Worm (Caenorhabditis elegans) whole organism, mixed stage, embryonic: ENCODE data around the gene cnc-5.

Experiments
- M03D4.4 ChIP-seq: sonication (generic microtip); optimal IDR thresholded peaks from 2 replicates; lab custom pipeline; 2017; ENCODE audit warnings: mild to moderate bottlenecking, missing genetic modification characterization, missing compliant biosample characterization
- bed-3 ChIP-seq: fragments of 200-800 bp; sonication (Bioruptor generic); optimal IDR thresholded peaks from 3 replicates; lab custom pipeline; 2018; ENCODE audit warnings: mild to moderate bottlenecking, missing genetic modification characterization, moderate library complexity, missing compliant biosample characterization
- blmp-1 ChIP-seq: fragments of 150-350 bp; optimal IDR thresholded peaks from 2 replicates; lab custom pipeline; 2014; ENCODE audit warnings: missing biosample characterization, missing genetic modification characterization
- ceh-39 ChIP-seq: fragments of 150-350 bp; optimal IDR thresholded peaks from 2 replicates; lab custom pipeline; 2014; ENCODE audit warnings: missing biosample characterization, missing genetic modification characterization
- ceh-43 ChIP-seq: fragments of 200-800 bp; sonication (Bioruptor generic); optimal IDR thresholded peaks from 2 replicates; lab custom pipeline; 2018; ENCODE audit warnings: mild to moderate bottlenecking, missing genetic modification characterization, moderate library complexity, missing compliant biosample characterization
- ceh-83 ChIP-seq: fragments of 200-800 bp; sonication (Bioruptor generic); optimal IDR thresholded peaks from 2 replicates; lab custom pipeline; 2018; ENCODE audit warnings: mild to moderate bottlenecking, missing genetic modification characterization, missing compliant biosample characterization
- ces-1 ChIP-seq: fragments of 150-350 bp; optimal IDR thresholded peaks from 2 replicates; lab custom pipeline; 2014; ENCODE audit warnings: missing biosample characterization, missing genetic modification reagents, missing genetic modification characterization
- cnd-1 ChIP-seq: fragments of 200-800 bp; sonication (Bioruptor generic); optimal IDR thresholded peaks from 2 replicates; lab custom pipeline; 2018; ENCODE audit warnings: mild to moderate bottlenecking, missing genetic modification characterization, missing compliant biosample characterization
- drap-1 ChIP-seq: fragments of 200-800 bp; sonication (Bioruptor generic); optimal IDR thresholded peaks from 3 replicates; lab custom pipeline; 2018; ENCODE audit warnings: mild to moderate bottlenecking, missing genetic modification characterization, missing compliant biosample characterization
- elt-1 ChIP-seq: sonication (generic microtip); optimal IDR thresholded peaks from 2 replicates; lab custom pipeline; 2017; ENCODE audit warnings: missing genetic modification characterization, mild to moderate bottlenecking, missing compliant biosample characterization, antibody characterized with exemption, moderate library complexity, borderline replicate concordance; ENCODE audit not compliant: insufficient read depth
- elt-3 ChIP-seq: fragments of 150-350 bp; optimal IDR thresholded peaks from 2 replicates; lab custom pipeline; 2014; ENCODE audit warnings: missing biosample characterization, missing genetic modification characterization
- flh-1 ChIP-seq: fragments of 200-800 bp; sonication (Bioruptor generic); optimal IDR thresholded peaks from 2 replicates; lab custom pipeline; 2018; ENCODE audit warnings: mild to moderate bottlenecking, missing genetic modification characterization, moderate library complexity, missing compliant biosample characterization
- ham-2 ChIP-seq: fragments of 200-800 bp; sonication (Bioruptor generic); optimal IDR thresholded peaks from 2 replicates; lab custom pipeline; 2018; ENCODE audit warnings: mild to moderate bottlenecking, missing genetic modification characterization, missing compliant biosample characterization
- hlh-1 ChIP-seq: fragments of 150-350 bp; optimal IDR thresholded peaks from 2 replicates; lab custom pipeline; 2014; ENCODE audit warnings: missing biosample characterization, missing genetic modification reagents, missing genetic modification characterization
- lin-13 ChIP-seq: fragments of 150-350 bp; optimal IDR thresholded peaks from 2 replicates; lab custom pipeline; 2014; ENCODE audit warnings: missing biosample characterization, missing genetic modification characterization
- lin-32 ChIP-seq: fragments of 200-800 bp; sonication (Bioruptor generic); optimal IDR thresholded peaks from 2 replicates; lab custom pipeline; 2018; ENCODE audit warnings: mild to moderate bottlenecking, missing genetic modification characterization, missing compliant biosample characterization
- lsy-2 ChIP-seq: fragments of 150-350 bp; optimal IDR thresholded peaks from 2 replicates; lab custom pipeline; 2014; ENCODE audit warnings: missing biosample characterization, missing genetic modification characterization
- mab-5 ChIP-seq: fragments of 150-350 bp; optimal IDR thresholded peaks from 2 replicates; lab custom pipeline; 2014; ENCODE audit warnings: missing biosample characterization, missing genetic modification characterization
- mep-1 ChIP-seq: fragments of 150-350 bp; optimal IDR thresholded peaks from 2 replicates; lab custom pipeline; 2017; ENCODE audit warnings: missing biosample characterization, missing genetic modification reagents, missing genetic modification characterization, inconsistent platforms
- nhr-12 ChIP-seq: fragments of 150-350 bp; optimal IDR thresholded peaks from 2 replicates; lab custom pipeline; 2014; ENCODE audit warnings: missing biosample characterization, missing genetic modification characterization
- nhr-2 ChIP-seq: fragments of 150-350 bp; optimal IDR thresholded peaks from 2 replicates; lab custom pipeline; 2014; ENCODE audit warnings: missing biosample characterization, missing genetic modification characterization
- nhr-76 ChIP-seq: sonication (generic microtip); optimal IDR thresholded peaks from 2 replicates; lab custom pipeline; 2017; ENCODE audit warnings: missing biosample characterization, missing genetic modification characterization
- pha-4 ChIP-seq: fragments of 150-350 bp; optimal IDR thresholded peaks from 2 replicates; lab custom pipeline; 2018; ENCODE audit warnings: missing biosample characterization, missing genetic modification reagents, missing genetic modification characterization
- sem-2 ChIP-seq: fragments of 200-800 bp; sonication (Bioruptor generic); optimal IDR thresholded peaks from 2 replicates; lab custom pipeline; 2018; ENCODE audit warnings: mild to moderate bottlenecking, missing genetic modification characterization, missing compliant biosample characterization
- snpc-4 ChIP-seq: fragments of 150-350 bp; optimal IDR thresholded peaks from 2 replicates; lab custom pipeline; 2014; ENCODE audit warnings: missing biosample characterization, missing genetic modification characterization
- sptf-1 ChIP-seq: sonication (generic microtip); optimal IDR thresholded peaks from 2 replicates; lab custom pipeline; 2017; ENCODE audit warnings: mild to moderate bottlenecking, missing genetic modification characterization, moderate library complexity, missing compliant biosample characterization
- unc-120 ChIP-seq: sonication (generic microtip); optimal IDR thresholded peaks from 2 replicates; lab custom pipeline; 2017; ENCODE audit warnings: missing genetic modification characterization, missing compliant biosample characterization; ENCODE audit not compliant: poor library complexity, severe bottlenecking
- unc-39 ChIP-seq: fragments of 150-350 bp; optimal IDR thresholded peaks from 2 replicates; lab custom pipeline; 2014; ENCODE audit warnings: missing biosample characterization, missing genetic modification characterization
- zip-8 ChIP-seq: fragments of 150-350 bp; optimal IDR thresholded peaks from 2 replicates; lab custom pipeline; 2014; ENCODE audit warnings: missing biosample characterization, missing genetic modification characterization

The cnc-5 gene

DNA sequence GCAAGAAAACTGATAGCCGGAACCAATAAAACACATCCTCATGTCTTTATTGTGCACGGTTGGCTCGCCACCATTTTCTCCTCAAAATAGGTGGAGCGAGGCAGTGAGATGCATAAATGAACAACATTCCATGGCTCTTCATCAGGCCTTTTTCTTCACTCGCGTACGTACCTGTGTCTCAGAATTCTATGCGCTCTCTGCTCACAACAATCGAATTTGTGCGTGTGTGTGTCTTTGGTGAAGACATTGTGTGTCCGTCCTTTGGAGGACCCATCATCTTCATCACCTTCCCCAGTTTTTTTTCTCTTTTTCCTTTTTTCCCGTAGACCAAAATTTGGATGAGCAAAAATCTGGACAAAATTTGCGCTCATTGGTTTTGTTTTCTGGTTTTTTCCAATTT, 22.9 kb upstream of the cnc-5 start:
- TF ChIP-seq ces-1 (GFP tag; lab: Kevin White, UChicago) (peak; percentile 55), cnd-1 (tag; lab: Kevin White, UChicago) (no peak)
- TF ChIP-seq, all 35 proteins: peak for 1

ce11 chrV:1423338-1423737, 21.8 kb upstream of the cnc-5 start:
- TF ChIP-seq nhr-12 (tag; lab: Kevin White, UChicago), result no peak
- peak; percentile 9 for TF ChIP-seq ham-2 (GFP tag; lab: Kevin White, UChicago)
- TF ChIP-seq lin-32 (GFP tag; lab: Kevin White, UChicago), result no peak
- peak; percentile 44 for TF ChIP-seq sptf-1 (tag; lab: Kevin White, UChicago)

DNA sequence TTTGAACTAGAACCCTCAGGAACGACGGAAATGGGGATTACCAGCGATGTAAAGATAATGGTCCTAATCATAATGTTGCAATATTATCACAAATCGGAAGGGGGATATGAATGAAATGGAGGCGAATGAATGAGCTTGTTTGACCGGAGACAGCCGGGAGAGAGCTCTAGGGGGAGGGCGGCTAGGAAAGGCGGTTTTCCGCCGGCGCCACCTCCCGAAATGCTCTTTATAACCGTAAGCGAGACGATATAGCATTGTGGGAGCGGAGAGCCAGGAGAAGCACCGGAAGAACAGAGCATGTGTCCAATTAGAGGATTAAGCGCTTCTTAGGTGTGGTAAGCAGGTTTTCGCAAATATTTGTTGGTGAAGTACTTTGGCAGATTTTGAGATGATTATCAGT, 19.6 kb upstream of the cnc-5 start, which contains the start of gene R12A1.3:
R12A1.3 (minus strand) TSS at position 200 of the 400 bp plus-strand sequence.
- TF ChIP-seq blmp-1, result no peak
- no peak for TF ChIP-seq elt-1
- no peak for TF ChIP-seq lin-32 (GFP tag; lab: Kevin White, UChicago)
- TF ChIP-seq pha-4 (tag; lab: Kevin White, UChicago), result peak; percentile 9
- no peak for TF ChIP-seq drap-1 (GFP tag; lab: Kevin White, UChicago)
- TF ChIP-seq elt-3 (tag; lab: Kevin White, UChicago), result no peak
- TF ChIP-seq nhr-76, result no peak

- TF ChIP-seq pha-4 (tag; lab: Kevin White, UChicago) (no peak), sptf-1 (tag; lab: Kevin White, UChicago) (no peak), ceh-43 (GFP tag; lab: Kevin White, UChicago) (no peak), elt-3 (tag; lab: Kevin White, UChicago) (no peak), cnd-1 (tag; lab: Kevin White, UChicago) (no peak), lin-13 (tag; lab: Kevin White, UChicago) (no peak), lsy-2 (tag; lab: Kevin White, UChicago) (no peak), unc-39 (no peak), nhr-2 (no peak), ces-1 (GFP tag; lab: Kevin White, UChicago) (no peak), nhr-76 (no peak), mab-5 (tag; lab: Kevin White, UChicago) (no peak), bed-3 (GFP tag; lab: Kevin White, UChicago) (no peak), ham-2 (GFP tag; lab: Kevin White, UChicago) (no peak), ceh-39 (no peak), drap-1 (GFP tag; lab: Kevin White, UChicago) (no peak), lin-32 (GFP tag; lab: Kevin White, UChicago) (no peak), blmp-1 (no peak)
These were observed 13.4 kb upstream of the cnc-5 start, which contains the start of gene ges-1 for ce11 chrV:1431702-1432187. Gene ges-1, minus strand, starts transcription at chrV:1432137.

- TF ChIP-seq nhr-2 (no peak), M03D4.4 (tag; lab: Kevin White, UChicago) (no peak), lsy-2 (tag; lab: Kevin White, UChicago) (no peak), sem-2 (GFP tag; lab: Kevin White, UChicago) (no peak), flh-1 (no peak), nhr-76 (no peak), lin-13 (tag; lab: Kevin White, UChicago) (no peak), lin-32 (GFP tag; lab: Kevin White, UChicago) (no peak), ceh-83 (no peak), unc-120 (tag; lab: Kevin White, UChicago) (no peak), hlh-1 (tag; lab: Kevin White, UChicago) (no peak), ham-2 (GFP tag; lab: Kevin White, UChicago) (no peak), nhr-12 (tag; lab: Kevin White, UChicago) (no peak), mep-1 (tag; lab: Kevin White, UChicago) (no peak), elt-3 (tag; lab: Kevin White, UChicago) (no peak), snpc-4 (no peak), zip-8 (no peak), sptf-1 (tag; lab: Kevin White, UChicago) (no peak)
- TF ChIP-seq, all 35 proteins: peak for 0
These were observed 12.4 kb upstream of the cnc-5 start for ce11 chrV:1432500-1433418.
